Worm (Caenorhabditis elegans) whole organism, mixed stage, embryonic: ENCODE results near the gene ifd-1.

Experiments used
- ceh-39 ChIP-seq: fragments of 150-350 bp; optimal IDR thresholded peaks from 2 replicates; lab custom pipeline; 2014; ENCODE audit warnings: missing biosample characterization, missing genetic modification characterization
- ceh-43 ChIP-seq: fragments of 200-800 bp; sonication (Bioruptor generic); optimal IDR thresholded peaks from 2 replicates; lab custom pipeline; 2018; ENCODE audit warnings: mild to moderate bottlenecking, missing genetic modification characterization, moderate library complexity, missing compliant biosample characterization
- mep-1 ChIP-seq: fragments of 150-350 bp; optimal IDR thresholded peaks from 2 replicates; lab custom pipeline; 2017; ENCODE audit warnings: missing biosample characterization, missing genetic modification reagents, missing genetic modification characterization, inconsistent platforms
- unc-62 ChIP-seq: fragments of 150-350 bp; optimal IDR thresholded peaks from 2 replicates; lab custom pipeline; 2014; ENCODE audit warnings: missing biosample characterization, missing genetic modification reagents, missing genetic modification characterization
- ztf-11 ChIP-seq: fragments of 150-350 bp; optimal IDR thresholded peaks from 2 replicates; lab custom pipeline; 2014; ENCODE audit warnings: missing biosample characterization, missing genetic modification characterization

ce11 chrX:8799925-8800324 is 24.3 kb downstream of the ifd-1 start:
- no peak for TF ChIP-seq mep-1 (tag; lab: Kevin White, UChicago)
- TF ChIP-seq ceh-43 (GFP tag; lab: Kevin White, UChicago), result no peak
- TF ChIP-seq ceh-39 (tag; lab: Kevin White, UChicago), result no peak
- TF ChIP-seq ztf-11 (tag; lab: Kevin White, UChicago), result no peak
- TF ChIP-seq unc-62 (GFP tag; lab: Kevin White, UChicago), result no peak
